Fruit fly (Drosophila melanogaster): ENCODE results near the gene mRpL3.

Gene mRpL3

DNA sequence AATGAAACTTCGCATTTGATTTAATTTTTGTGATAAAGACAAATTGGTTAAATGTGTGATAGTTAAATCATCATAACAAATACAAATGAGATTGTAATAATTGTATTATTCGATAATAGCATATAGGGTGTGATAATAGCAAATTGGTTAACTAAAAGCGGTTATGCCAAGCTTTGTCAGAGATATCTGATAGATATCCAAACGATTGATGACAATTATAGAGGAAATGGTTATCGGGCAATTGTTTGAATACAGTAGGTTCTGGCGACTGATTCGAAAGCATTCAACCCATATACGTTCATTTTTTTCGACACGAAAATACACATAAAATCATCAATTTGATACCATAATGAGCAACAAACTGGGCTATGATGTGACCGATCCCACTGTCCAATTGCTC is 48.2 kb downstream of the mRpL3 start, which contains the start of gene CG8509:
TSS of gene CG8509 (plus strand) at position 301 of the 400 bp plus-strand sequence.
- TF ChIP-seq psq (optimal IDR thresholded peaks at IDR 0.05) (no peak), pan (optimal IDR thresholded peaks at IDR 0.05) (no peak), usp (GFP tag; optimal IDR thresholded peaks at IDR 0.05) (no peak)

DNA sequence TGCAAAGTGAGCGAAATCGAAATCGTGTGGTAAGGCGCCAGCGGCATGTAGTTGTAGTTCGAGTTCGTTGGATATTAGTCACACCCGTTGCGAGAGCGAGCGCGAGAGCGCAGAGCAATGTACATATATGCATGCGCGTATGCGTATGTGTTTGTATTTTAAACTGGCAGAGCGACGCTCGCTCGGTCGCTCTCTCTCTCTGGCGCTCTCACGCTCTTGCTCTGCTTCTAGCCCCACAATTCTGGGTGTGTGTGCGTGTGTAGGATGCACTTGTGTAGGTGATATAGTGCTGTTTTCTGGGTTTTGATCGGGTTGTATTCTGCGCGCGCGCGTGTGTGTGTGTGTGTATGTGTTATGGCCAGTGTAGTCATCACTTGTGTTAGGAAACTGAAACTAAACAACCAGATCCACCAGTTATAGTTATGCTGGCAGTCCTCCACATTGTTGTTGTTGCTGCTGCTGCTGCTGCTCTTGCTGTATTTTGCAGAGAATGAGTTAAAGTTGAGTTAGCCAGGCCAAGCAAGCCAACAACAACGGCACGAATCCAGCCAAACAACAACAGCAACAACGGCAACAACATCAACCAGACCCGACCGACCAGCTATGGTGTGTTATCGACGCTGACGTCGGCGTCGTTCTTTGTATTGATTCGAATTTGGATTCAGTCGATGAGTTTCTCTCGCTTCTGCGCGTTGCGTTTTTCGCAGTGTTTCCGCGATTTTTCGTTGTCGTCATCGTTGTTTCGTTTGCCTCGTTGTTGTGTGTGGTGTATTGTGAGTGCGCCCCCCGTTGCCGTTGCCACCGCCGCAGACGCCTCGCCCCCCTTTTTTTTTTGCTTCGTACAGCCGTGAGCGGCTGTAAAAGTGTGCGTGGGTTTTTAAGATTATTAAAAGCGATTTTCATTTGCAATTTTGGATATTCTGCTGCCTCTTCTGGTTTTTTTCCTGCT is 50.9 kb downstream of the mRpL3 start:
- TF ChIP-seq pan (optimal IDR thresholded peaks at IDR 0.05) (no peak), CG8478 (optimal IDR thresholded peaks at IDR 0.05) (peak; percentile 42), EcR (GFP tag; optimal IDR thresholded peaks at IDR 0.05) (no peak), Dll (optimal IDR thresholded peaks at IDR 0.05) (no peak), usp (GFP tag; optimal IDR thresholded peaks at IDR 0.05) (no peak), psq (optimal IDR thresholded peaks at IDR 0.05) (no peak)
